Fruit fly (Drosophila melanogaster) whole organism, prepupa: ENCODE results near the gene LManV.

ENCODE experiments used
- Blimp-1 ChIP-seq: fragments of 200-800 bp; sonication (Bioruptor generic); optimal IDR thresholded peaks from 3 replicates; lab custom pipeline; 2017; ENCODE audit warnings: missing biosample characterization, missing genetic modification characterization, mild to moderate bottlenecking, moderate library complexity, missing genetic modification reagents
- CG10669 ChIP-seq: fragments of 200-800 bp; sonication (Bioruptor generic); optimal IDR thresholded peaks from 3 replicates; lab custom pipeline; 2018; ENCODE audit warnings: missing biosample characterization, mild to moderate bottlenecking, missing genetic modification characterization, moderate library complexity
- CG11294 ChIP-seq: fragments of 200-800 bp; sonication (Bioruptor generic); IDR thresholded peaks from 2 replicates; pipeline ENCODE4 v1.3.6; 2022; ENCODE audit warnings: missing biosample characterization, missing genetic modification characterization
- CG11762 ChIP-seq: fragments of 200-800 bp; sonication (Bioruptor generic); optimal IDR thresholded peaks from 3 replicates; lab custom pipeline; 2016; ENCODE audit warnings: missing biosample characterization, missing genetic modification characterization; ENCODE audit not compliant: insufficient read depth
- CG11902 ChIP-seq: fragments of 200-800 bp; sonication (Bioruptor generic); optimal IDR thresholded peaks from 3 replicates; lab custom pipeline; 2016; ENCODE audit warnings: missing biosample characterization, missing genetic modification characterization
- CG15336 ChIP-seq: fragments of 200-800 bp; sonication (Bioruptor generic); IDR thresholded peaks from 2 replicates; pipeline ENCODE4 v1.3.6; 2022; ENCODE audit warnings: missing biosample characterization, missing genetic modification characterization
- CG16779 ChIP-seq: fragments of 200-800 bp; sonication (Bioruptor generic); optimal IDR thresholded peaks from 3 replicates; lab custom pipeline; 2017; ENCODE audit warnings: missing biosample characterization, mild to moderate bottlenecking, missing genetic modification characterization
- CG31627 ChIP-seq: fragments of 200-800 bp; sonication (Bioruptor generic); optimal IDR thresholded peaks from 3 replicates; lab custom pipeline; 2016; ENCODE audit warnings: missing biosample characterization, missing genetic modification characterization
- CG32006 ChIP-seq: fragments of 200-800 bp; sonication (Bioruptor generic); optimal IDR thresholded peaks from 3 replicates; lab custom pipeline; 2017; ENCODE audit warnings: missing biosample characterization, mild to moderate bottlenecking, missing genetic modification characterization
- CG34406 ChIP-seq: fragments of 200-800 bp; sonication (Bioruptor generic); optimal IDR thresholded peaks from 3 replicates; lab custom pipeline; 2016; ENCODE audit warnings: missing biosample characterization, missing genetic modification characterization
- CG6163 ChIP-seq: fragments of 200-800 bp; sonication (Bioruptor generic); IDR thresholded peaks from 3 replicates; pipeline ENCODE4 v1.3.6; 2022; ENCODE audit warnings: missing biosample characterization, missing genetic modification characterization
- CG6276 ChIP-seq: fragments of 200-800 bp; sonication (Bioruptor generic); optimal IDR thresholded peaks from 2 replicates; lab custom pipeline; 2017; ENCODE audit warnings: missing biosample characterization, mild to moderate bottlenecking, missing genetic modification characterization
- CG6808 ChIP-seq: fragments of 200-800 bp; sonication (Bioruptor generic); optimal IDR thresholded peaks from 3 replicates; lab custom pipeline; 2017; ENCODE audit warnings: missing biosample characterization, missing genetic modification characterization, mild to moderate bottlenecking, moderate library complexity, missing genetic modification reagents
- CG6854 ChIP-seq: fragments of 200-800 bp; sonication (Bioruptor generic); optimal IDR thresholded peaks from 2 replicates; lab custom pipeline; 2017; ENCODE audit warnings: missing biosample characterization, mild to moderate bottlenecking, missing genetic modification characterization
- CG8319 ChIP-seq: fragments of 200-800 bp; sonication (Bioruptor generic); optimal IDR thresholded peaks from 3 replicates; lab custom pipeline; 2016; ENCODE audit warnings: missing biosample characterization, missing genetic modification characterization
- CG8632 ChIP-seq: fragments of 200-800 bp; sonication (Bioruptor generic); optimal IDR thresholded peaks from 3 replicates; lab custom pipeline; 2016; ENCODE audit warnings: missing biosample characterization, missing genetic modification characterization
- CG9139 ChIP-seq: fragments of 200-800 bp; sonication (Bioruptor generic); optimal IDR thresholded peaks from 3 replicates; lab custom pipeline; 2017; ENCODE audit warnings: missing biosample characterization, mild to moderate bottlenecking, missing genetic modification characterization
- Eip78C ChIP-seq: fragments of 200-800 bp; sonication (Bioruptor generic); peaks from one replicate; lab custom pipeline; 2016; ENCODE audit warnings: missing biosample characterization, missing genetic modification characterization
- Eip93F ChIP-seq: fragments of 200-800 bp; sonication (Bioruptor generic); optimal IDR thresholded peaks from 2 replicates; lab custom pipeline; 2016; ENCODE audit warnings: missing biosample characterization, mild to moderate bottlenecking, missing genetic modification characterization
- Ets21C ChIP-seq: fragments of 200-800 bp; sonication (Bioruptor generic); optimal IDR thresholded peaks from 3 replicates; lab custom pipeline; 2016; ENCODE audit warnings: missing biosample characterization, missing genetic modification characterization
- Ets96B ChIP-seq: fragments of 200-800 bp; optimal IDR thresholded peaks from 2 replicates; lab custom pipeline; 2019; ENCODE audit warnings: missing biosample characterization, mild to moderate bottlenecking, missing genetic modification characterization, moderate library complexity
- Gug ChIP-seq: fragments of 200-800 bp; sonication (Bioruptor generic); IDR thresholded peaks from 2 replicates; pipeline ENCODE4 v1.3.6; 2022; ENCODE audit warnings: missing biosample characterization, missing genetic modification characterization
- Hr38 ChIP-seq: sonication (Bioruptor generic); optimal IDR thresholded peaks from 2 replicates; lab custom pipeline; 2016; ENCODE audit warnings: missing biosample characterization, missing genetic modification characterization
- Hr39 ChIP-seq: fragments of 200-800 bp; sonication (Bioruptor generic); optimal IDR thresholded peaks from 2 replicates; lab custom pipeline; 2016; ENCODE audit warnings: missing biosample characterization, missing genetic modification characterization
- Hr4 ChIP-seq: fragments of 200-800 bp; sonication (Bioruptor generic); optimal IDR thresholded peaks from 3 replicates; lab custom pipeline; 2016; ENCODE audit warnings: missing biosample characterization, missing genetic modification characterization
- OdsH ChIP-seq: fragments of 200-800 bp; sonication (Bioruptor generic); optimal IDR thresholded peaks from 3 replicates; lab custom pipeline; 2016; ENCODE audit warnings: missing biosample characterization, missing genetic modification characterization
- achi ChIP-seq: fragments of 200-800 bp; sonication (Bioruptor generic); optimal IDR thresholded peaks from 3 replicates; lab custom pipeline; 2016; ENCODE audit warnings: missing biosample characterization, missing genetic modification characterization
- acj6 ChIP-seq: fragments of 200-800 bp; sonication (Bioruptor generic); optimal IDR thresholded peaks from 3 replicates; lab custom pipeline; 2016; ENCODE audit warnings: missing biosample characterization, missing genetic modification characterization
- cyc ChIP-seq: fragments of 200-800 bp; sonication (Bioruptor generic); optimal IDR thresholded peaks from 3 replicates; lab custom pipeline; 2016; ENCODE audit warnings: missing biosample characterization, missing genetic modification characterization
- dac ChIP-seq: fragments of 200-800 bp; sonication (Bioruptor generic); optimal IDR thresholded peaks from 2 replicates; lab custom pipeline; 2017; ENCODE audit warnings: missing biosample characterization, mild to moderate bottlenecking, missing genetic modification characterization
- dsx ChIP-seq: fragments of 200-800 bp; optimal IDR thresholded peaks from 3 replicates; lab custom pipeline; 2019; ENCODE audit warnings: missing biosample characterization, mild to moderate bottlenecking, missing genetic modification characterization, moderate library complexity; ENCODE audit not compliant: poor library complexity, severe bottlenecking
- esn ChIP-seq: fragments of 200-800 bp; sonication (Bioruptor generic); optimal IDR thresholded peaks from 2 replicates; lab custom pipeline; 2016; ENCODE audit warnings: missing biosample characterization, mild to moderate bottlenecking, missing genetic modification characterization, moderate library complexity
- fd59A ChIP-seq: fragments of 200-800 bp; sonication (Bioruptor generic); optimal IDR thresholded peaks from 2 replicates; lab custom pipeline; 2017; ENCODE audit warnings: missing biosample characterization, mild to moderate bottlenecking, missing genetic modification characterization, missing genetic modification reagents
- fkh ChIP-seq: fragments of 200-800 bp; sonication (Bioruptor generic); optimal IDR thresholded peaks from 3 replicates; lab custom pipeline; 2017; ENCODE audit warnings: missing biosample characterization, mild to moderate bottlenecking, missing genetic modification characterization, moderate library complexity
- lz ChIP-seq: fragments of 200-800 bp; sonication (Bioruptor generic); optimal IDR thresholded peaks from 3 replicates; lab custom pipeline; 2016; ENCODE audit warnings: missing biosample characterization, missing genetic modification characterization
- net ChIP-seq: fragments of 200-800 bp; sonication (Bioruptor generic); optimal IDR thresholded peaks from 3 replicates; lab custom pipeline; 2016; ENCODE audit warnings: missing biosample characterization, missing genetic modification characterization
- salr ChIP-seq, 2 experiments: fragments of 200-800 bp; sonication (Bioruptor generic); optimal IDR thresholded peaks; 3 replicates each; lab custom pipeline; 2016 to 2018; ENCODE audit warnings: missing biosample characterization in 2 of 2, missing genetic modification characterization in 2 of 2, mild to moderate bottlenecking in 1 of 2
- ss ChIP-seq, 2 experiments: fragments of 200-800 bp; sonication (Bioruptor generic); optimal IDR thresholded peaks; 2 replicates in 1 of 2; 3 replicates in 1 of 2; lab custom pipeline; 2017 to 2018; ENCODE audit warnings: mild to moderate bottlenecking in 2 of 2, missing biosample characterization in 2 of 2, missing genetic modification characterization in 2 of 2, moderate library complexity in 1 of 2
- svp ChIP-seq: fragments of 200-800 bp; sonication (Bioruptor generic); peaks from one replicate; lab custom pipeline; 2016; ENCODE audit warnings: missing biosample characterization, missing genetic modification characterization
- vri ChIP-seq: fragments of 200-800 bp; sonication (Bioruptor generic); optimal IDR thresholded peaks from 3 replicates; lab custom pipeline; 2016; ENCODE audit warnings: missing biosample characterization, mild to moderate bottlenecking, missing genetic modification characterization

The LManV gene

dm6 chr2L:8735572-8735996 is 40.5 kb downstream of the LManV start (continued):
- no peak for TF ChIP-seq cyc (GFP tag; lab: Kevin White, UChicago)
- TF ChIP-seq CG9139 (GFP tag; lab: Kevin White, UChicago) = peak; percentile 37
- TF ChIP-seq CG32006 (GFP tag; lab: Kevin White, UChicago) = no peak
- TF ChIP-seq CG15336 = peak; percentile 27; the same call in 1 of the 2 replicates
- TF ChIP-seq CG34406 (GFP tag; lab: Kevin White, UChicago) = no peak
- no peak for TF ChIP-seq fd59A (GFP tag; lab: Kevin White, UChicago)
- TF ChIP-seq CG11902 (GFP tag; lab: Kevin White, UChicago) = no peak
- TF ChIP-seq CG6276 (GFP tag; lab: Kevin White, UChicago) = peak; percentile 43
- TF ChIP-seq CG8632 = no peak
- peak; percentile 47 for TF ChIP-seq net
- TF ChIP-seq Ets21C (GFP tag; lab: Kevin White, UChicago) = peak; percentile 1
- TF ChIP-seq CG11294 (GFP tag; lab: Robert Waterston, UW) = peak; percentile 37; the same call in 1 of the 2 replicates
- TF ChIP-seq Eip78C (GFP tag; lab: Kevin White, UChicago) = peak; percentile 31
- no peak for TF ChIP-seq acj6 (GFP tag; lab: Kevin White, UChicago)
- TF ChIP-seq CG8319 (GFP tag; lab: Kevin White, UChicago) = no peak
- TF ChIP-seq esn = peak; percentile 47
- no peak for TF ChIP-seq Gug
- TF ChIP-seq Hr38 (GFP tag; lab: Kevin White, UChicago) = no peak
- no peak for TF ChIP-seq CG31627 (GFP tag; lab: Kevin White, UChicago)
- TF ChIP-seq dsx (GFP tag; lab: Kevin White, UChicago) = peak; percentile 23

dm6 chr2L:8734998-8735397 is 41.1 kb downstream of the LManV start:
- TF ChIP-seq Ets96B (no peak), dac (no peak), CG32006 (GFP tag; lab: Kevin White, UChicago) (no peak), CG15336 (no peak), Blimp-1 (peak; percentile 34), OdsH (no peak)

dm6 chr2L:8734304-8734703 is 41.8 kb downstream of the LManV start:
- peak; percentile 65 for TF ChIP-seq fkh
- no peak for TF ChIP-seq net
- no peak for TF ChIP-seq vri (GFP tag; lab: Kevin White, UChicago)
- no peak for TF ChIP-seq Hr4 (GFP tag; lab: Kevin White, UChicago)
- no peak for TF ChIP-seq CG16779 (tag; lab: Kevin White, UChicago)
- TF ChIP-seq svp (GFP tag; lab: Kevin White, UChicago) = no peak

- TF ChIP-seq CG11762 (GFP tag; lab: Kevin White, UChicago) (no peak), CG6163 (GFP tag; lab: Robert Waterston, UW) (peak; percentile 46; the same call in 1 of the 3 replicates), Eip78C (GFP tag; lab: Kevin White, UChicago) (peak; percentile 62), CG6854 (GFP tag; lab: Kevin White, UChicago) (no peak), CG31627 (GFP tag; lab: Kevin White, UChicago) (peak; percentile 8), CG32006 (GFP tag; lab: Kevin White, UChicago) (peak; percentile 11), Hr4 (GFP tag; lab: Kevin White, UChicago) (peak; percentile 3), achi (GFP tag; lab: Kevin White, UChicago) (no peak), Hr39 (peak; percentile 8), lz (GFP tag; lab: Kevin White, UChicago) (no peak), Gug (peak; percentile 12; the same call in 1 of the 2 replicates), ss (GFP tag; optimal IDR thresholded peaks at IDR 0.05; lab: Kevin White, UChicago) (no peak), CG6808 (GFP tag; lab: Kevin White, UChicago) (no peak), OdsH (peak; percentile 16), CG16779 (tag; lab: Kevin White, UChicago) (no peak), CG10669 (GFP tag; lab: Kevin White, UChicago) (no peak), svp (GFP tag; lab: Kevin White, UChicago) (no peak), Eip93F (GFP tag; lab: Kevin White, UChicago) (no peak), fkh (no peak), salr (GFP tag; optimal IDR thresholded peaks at IDR 0.05; lab: Kevin White, UChicago) (no peak)
Observed at dm6 chr2L:8732702-8733101, 43.4 kb downstream of the LManV start.
